Fruit fly (Drosophila melanogaster): ENCODE results near the gene CG44085.
A peak's percentile ranks its signal among the peaks of the same experiment; 100 is the strongest.

Gene CG44085

DNA sequence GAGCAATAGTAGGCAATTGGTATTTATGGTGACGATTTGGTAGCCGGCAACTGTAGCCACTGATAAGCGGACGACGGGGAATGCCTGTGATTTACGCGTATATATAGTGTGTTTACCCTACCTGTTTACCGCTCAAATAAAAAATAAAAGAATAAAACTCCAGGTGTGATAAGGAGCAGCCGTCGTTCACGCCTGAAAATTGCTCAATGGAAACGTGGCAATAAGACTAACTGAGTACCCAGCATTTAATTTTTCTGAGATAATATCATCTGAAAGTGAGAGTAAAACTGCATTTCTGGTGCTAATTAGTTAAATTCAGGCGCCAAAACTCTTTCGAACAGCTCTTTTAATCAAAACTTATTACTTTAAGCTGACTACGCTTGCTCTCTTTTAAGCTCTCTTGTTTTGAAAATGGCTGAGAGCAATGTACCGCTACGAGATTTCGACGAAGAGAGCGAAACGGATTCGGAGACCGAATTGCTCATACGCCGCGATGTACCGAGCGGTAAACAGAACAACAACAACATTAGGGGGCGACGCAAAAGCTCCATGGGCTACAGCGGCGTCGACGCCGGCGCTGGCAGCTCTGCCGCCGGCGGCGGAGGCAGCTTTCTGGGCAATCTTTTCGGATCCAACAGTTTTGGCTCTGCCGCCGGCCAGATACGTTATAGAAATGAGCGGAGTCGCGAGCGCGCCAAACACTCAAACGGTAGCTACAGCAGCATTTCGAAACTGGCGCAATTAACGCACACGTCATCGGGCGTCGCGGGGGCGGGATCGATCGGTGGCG, 29.7 kb downstream of the CG44085 start (continued):
- TF ChIP-seq PHDP (tag; optimal IDR thresholded peaks at IDR 0.05): peak; percentile 94
- peak; percentile 94 for TF ChIP-seq CG6813 (GFP tag; optimal IDR thresholded peaks at IDR 0.05)
- no peak; the same call in 1 of the 2 replicates for TF ChIP-seq stc (GFP tag; IDR thresholded peaks at IDR 0.05)
- no peak for TF ChIP-seq zen (tag; optimal IDR thresholded peaks at IDR 0.05)
- peak; percentile 87 for TF ChIP-seq CG34376 (GFP tag; optimal IDR thresholded peaks at IDR 0.05)
- peak; percentile 60; the same call in 1 of the 2 replicates for TF ChIP-seq ranshi (GFP tag; IDR thresholded peaks at IDR 0.05)
- peak in 1 of 2 experiments; percentile 80 for TF ChIP-seq Eip74EF (GFP tag; optimal IDR thresholded peaks at IDR 0.05)
- TF ChIP-seq lola (GFP tag; optimal IDR thresholded peaks at IDR 0.05): peak in 1 of 3 experiments; percentile 9
- TF ChIP-seq sd (tag; optimal IDR thresholded peaks at IDR 0.05): peak; percentile 97
- TF ChIP-seq CG18599 (GFP tag; optimal IDR thresholded peaks at IDR 0.05): peak; percentile 85
- peak; percentile 52; the same call in 1 of the 3 replicates for TF ChIP-seq HLH4C (GFP tag; IDR thresholded peaks at IDR 0.05; ENCODE audit: partially characterized antibody)
- TF ChIP-seq ems (GFP tag; optimal IDR thresholded peaks at IDR 0.05): peak; percentile 29
- no peak; the same call in 1 of the 2 replicates for TF ChIP-seq Ravus (GFP tag; IDR thresholded peaks at IDR 0.05)
- peak; percentile 61 for TF ChIP-seq CoRest (tag; optimal IDR thresholded peaks at IDR 0.05)
- TF ChIP-seq CG12104 (GFP tag; optimal IDR thresholded peaks at IDR 0.05): peak; percentile 71
- peak; percentile 54; the same call in 1 of the 2 replicates for TF ChIP-seq bbx (GFP tag; IDR thresholded peaks at IDR 0.05; ENCODE audit: partially characterized antibody)
- peak; percentile 83; the same call in 1 of the 3 replicates for TF ChIP-seq CG34422 (GFP tag; IDR thresholded peaks at IDR 0.05)
- TF ChIP-seq CG15601 (tag; optimal IDR thresholded peaks at IDR 0.05): peak; percentile 89
- no peak for TF ChIP-seq chif (GFP tag; optimal IDR thresholded peaks at IDR 0.05)
- TF ChIP-seq Side (GFP tag; optimal IDR thresholded peaks at IDR 0.05): peak; percentile 32
- TF ChIP-seq trh (GFP tag; optimal IDR thresholded peaks at IDR 0.05): peak; percentile 14
- no peak for TF ChIP-seq Dip2 (GFP tag; IDR thresholded peaks at IDR 0.05)
- TF ChIP-seq nau (GFP tag; optimal IDR thresholded peaks at IDR 0.05): peak; percentile 91
- peak; percentile 56; the same call in 1 of the 2 replicates for TF ChIP-seq CG31441 (GFP tag; IDR thresholded peaks at IDR 0.05)
- TF ChIP-seq bab2 (GFP tag; optimal IDR thresholded peaks at IDR 0.05): peak; percentile 33
- peak; percentile 84 for TF ChIP-seq sens-2 (GFP tag; IDR thresholded peaks at IDR 0.05)
- TF ChIP-seq CG3407 (GFP tag; optimal IDR thresholded peaks at IDR 0.05): peak; percentile 89
- peak; percentile 12; the same call in 1 of the 2 replicates for TF ChIP-seq lmd (GFP tag; IDR thresholded peaks at IDR 0.05)
- TF ChIP-seq kni (GFP tag; optimal IDR thresholded peaks at IDR 0.05): no peak
- no peak for TF ChIP-seq ase (GFP tag; IDR thresholded peaks at IDR 0.05)
- peak; percentile 65 for TF ChIP-seq CG10209 (GFP tag; optimal IDR thresholded peaks at IDR 0.05)
- peak; percentile 39 for TF ChIP-seq CG33557 (GFP tag; optimal IDR thresholded peaks at IDR 0.05)
- peak; percentile 18 for TF ChIP-seq Kr (GFP tag; optimal IDR thresholded peaks at IDR 0.05)
- peak; percentile 81 for TF ChIP-seq CG42726 (GFP tag; IDR thresholded peaks at IDR 0.05; ENCODE audit: partially characterized antibody)
- TF ChIP-seq Nf-YA (GFP tag; IDR thresholded peaks at IDR 0.05): peak; percentile 59; the same call in 1 of the 2 replicates
- no peak for TF ChIP-seq tio (GFP tag; optimal IDR thresholded peaks at IDR 0.05)
- peak; percentile 53 for TF ChIP-seq Max (GFP tag; optimal IDR thresholded peaks at IDR 0.05)
- TF ChIP-seq CG12219 (GFP tag; optimal IDR thresholded peaks at IDR 0.05): peak; percentile 77
- TF ChIP-seq scrt (GFP tag; optimal IDR thresholded peaks at IDR 0.05): peak; percentile 89
- TF ChIP-seq her (GFP tag; optimal IDR thresholded peaks at IDR 0.05): peak; percentile 54
- no peak for TF ChIP-seq Ets65A (GFP tag)
- no peak for TF ChIP-seq stwl (tag; optimal IDR thresholded peaks at IDR 0.05)
- TF ChIP-seq CG30020 (tag; optimal IDR thresholded peaks at IDR 0.05): no peak
- no peak for TF ChIP-seq CG11456 (GFP tag; IDR thresholded peaks at IDR 0.05)
- TF ChIP-seq crol (GFP tag; IDR thresholded peaks at IDR 0.05): peak; percentile 84
- peak; percentile 90 for TF ChIP-seq wek (GFP tag; optimal IDR thresholded peaks at IDR 0.05)
- peak; percentile 92 for TF ChIP-seq CrebB (tag; optimal IDR thresholded peaks at IDR 0.05)

Measured in whole organism, embryonic.